Fruit fly (Drosophila melanogaster): Measurements from ENCODE around the gene CG33769.

DNA sequence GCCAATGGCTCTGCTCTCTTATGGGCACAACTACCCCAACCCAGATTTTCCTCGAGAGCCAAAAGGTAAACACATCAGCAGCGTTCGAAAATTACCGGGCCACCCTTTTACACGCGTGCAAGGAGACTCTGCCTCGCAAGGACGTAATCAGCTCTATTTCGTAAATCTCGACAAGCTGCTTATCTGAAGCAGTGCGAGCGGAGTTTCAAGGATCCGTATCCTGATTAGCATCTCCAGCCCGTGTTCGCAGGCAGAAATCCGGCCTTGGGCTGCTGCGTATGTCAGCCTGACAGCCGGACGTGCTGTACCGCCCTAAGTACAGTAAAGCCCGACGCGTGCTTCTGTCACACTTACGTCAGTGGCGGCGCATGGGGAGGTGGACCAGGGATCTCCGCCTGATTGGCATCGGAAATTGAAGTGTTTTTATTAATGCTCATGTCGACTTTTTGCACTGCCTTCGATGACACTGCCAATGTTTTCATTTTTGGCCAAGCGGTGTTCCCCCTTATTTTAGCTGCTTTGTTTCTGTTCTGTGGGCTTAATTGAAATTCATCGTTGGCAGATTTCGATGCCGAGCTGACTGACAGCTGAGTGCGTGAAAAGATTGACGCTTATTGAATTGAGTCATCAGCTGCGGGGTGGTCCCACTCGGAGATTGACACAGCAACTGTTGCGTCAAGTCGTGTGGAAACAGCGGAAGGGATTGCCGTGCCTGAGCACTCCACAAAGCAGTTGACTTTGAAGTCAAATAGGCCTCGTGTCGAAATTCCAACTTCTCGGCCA is 41.9 kb upstream of the CG33769 start, which contains the start of gene ND-B14.5AL:
- no peak for TF ChIP-seq CG8478 (optimal IDR thresholded peaks at IDR 0.05)
- TF ChIP-seq CTCF (optimal IDR thresholded peaks at IDR 0.05), result no peak
